Fruit fly (Drosophila melanogaster) whole organism, embryonic: Measurements from ENCODE around the gene CG4338.

Experiments
- Awh ChIP-seq: fragments of 200-800 bp; sonication (Bioruptor generic); IDR thresholded peaks from 2 replicates; pipeline ENCODE4, ENCODE4 v1.3.6; 2022; ENCODE audit warnings: missing biosample characterization, missing genetic modification characterization
- CG11247 ChIP-seq: fragments of 200-800 bp; sonication (Bioruptor generic); IDR thresholded peaks from 2 replicates; pipeline ENCODE4 v1.3.6; 2022; ENCODE audit warnings: missing biosample characterization, missing genetic modification characterization
- CG11398 ChIP-seq: fragments of 200-800 bp; sonication (Bioruptor generic); optimal IDR thresholded peaks from 2 replicates; lab custom pipeline; 2016; ENCODE audit warnings: missing biosample characterization, missing genetic modification characterization
- CG11456 ChIP-seq: fragments of 200-800 bp; sonication (Bioruptor generic); IDR thresholded peaks from 3 replicates; pipeline ENCODE4 v1.3.6; 2022; ENCODE audit warnings: missing biosample characterization, missing genetic modification characterization
- CG11504 ChIP-seq: fragments of 200-800 bp; sonication (Bioruptor generic); optimal IDR thresholded peaks from 3 replicates; lab custom pipeline; 2019; ENCODE audit warnings: missing biosample characterization, mild to moderate bottlenecking, missing genetic modification characterization, moderate library complexity
- CG12104 ChIP-seq: fragments of 200-800 bp; sonication (Bioruptor generic); optimal IDR thresholded peaks from 3 replicates; lab custom pipeline; 2016; ENCODE audit warnings: missing biosample characterization, missing genetic modification characterization
- CG12236 ChIP-seq: fragments of 200-800 bp; sonication (Bioruptor generic); optimal IDR thresholded peaks from 2 replicates; lab custom pipeline; 2016; ENCODE audit warnings: missing biosample characterization, missing genetic modification characterization
- CG12769 ChIP-seq: fragments of 200-800 bp; sonication (Bioruptor generic); optimal IDR thresholded peaks from 2 replicates; lab custom pipeline; 2019; ENCODE audit warnings: missing biosample characterization, mild to moderate bottlenecking, missing genetic modification characterization, moderate library complexity
- CG13894 ChIP-seq: fragments of 200-800 bp; sonication (Bioruptor generic); optimal IDR thresholded peaks from 3 replicates; lab custom pipeline; 2018; ENCODE audit warnings: missing biosample characterization, mild to moderate bottlenecking, missing genetic modification characterization, moderate library complexity
- CG14050 ChIP-seq: fragments of 200-800 bp; sonication (Bioruptor generic); IDR thresholded peaks from 3 replicates; pipeline ENCODE4 v1.3.6; 2022; ENCODE audit warnings: missing biosample characterization, missing genetic modification characterization
- CG2120 ChIP-seq: fragments of 200-800 bp; sonication (Bioruptor generic); optimal IDR thresholded peaks from 3 replicates; lab custom pipeline; 2016; ENCODE audit warnings: missing biosample characterization, missing genetic modification characterization
- CG30403 ChIP-seq: fragments of 200-800 bp; sonication (Bioruptor generic); optimal IDR thresholded peaks from 3 replicates; lab custom pipeline; 2016; ENCODE audit warnings: missing biosample characterization, missing genetic modification characterization
- CG30431 ChIP-seq: fragments of 200-800 bp; sonication (Bioruptor generic); optimal IDR thresholded peaks from 2 replicates; lab custom pipeline; 2017; ENCODE audit warnings: missing biosample characterization, missing genetic modification characterization
- CG31365 ChIP-seq: fragments of 200-800 bp; sonication (Bioruptor generic); optimal IDR thresholded peaks from 2 replicates; lab custom pipeline; 2018; ENCODE audit warnings: missing biosample characterization, mild to moderate bottlenecking, missing genetic modification characterization
- CG32767 ChIP-seq: fragments of 200-800 bp; sonication (Bioruptor generic); IDR thresholded peaks from 2 replicates; pipeline ENCODE4 v1.3.6; 2022; ENCODE audit warnings: missing biosample characterization, missing genetic modification characterization
- CG34224 ChIP-seq: fragments of 200-800 bp; sonication (Bioruptor generic); IDR thresholded peaks from 3 replicates; pipeline ENCODE4 v1.3.6; 2022; ENCODE audit warnings: missing biosample characterization, missing genetic modification characterization; ENCODE audit not compliant: partially characterized antibody
- CG4282 ChIP-seq: fragments of 200-800 bp; sonication (Bioruptor generic); optimal IDR thresholded peaks from 2 replicates; lab custom pipeline; 2016; ENCODE audit warnings: missing biosample characterization, missing genetic modification characterization
- CG4707 ChIP-seq: fragments of 200-800 bp; sonication (Bioruptor generic); optimal IDR thresholded peaks from 2 replicates; lab custom pipeline; 2018; ENCODE audit warnings: missing biosample characterization, mild to moderate bottlenecking, missing genetic modification characterization, moderate library complexity
- CG6254 ChIP-seq: fragments of 200-800 bp; sonication (Bioruptor generic); optimal IDR thresholded peaks from 3 replicates; lab custom pipeline; 2017; ENCODE audit warnings: mild to moderate bottlenecking, missing biosample characterization, missing genetic modification reagents, missing genetic modification characterization
- CG6813 ChIP-seq: fragments of 200-800 bp; sonication (Bioruptor generic); optimal IDR thresholded peaks from 2 replicates; lab custom pipeline; 2017; ENCODE audit warnings: missing biosample characterization, missing genetic modification characterization, mild to moderate bottlenecking, moderate library complexity, missing genetic modification reagents
- CG6854 ChIP-seq: fragments of 200-800 bp; sonication (Bioruptor generic); optimal IDR thresholded peaks from 3 replicates; lab custom pipeline; 2017; ENCODE audit warnings: missing biosample characterization, mild to moderate bottlenecking, missing genetic modification characterization
- CG7372 ChIP-seq: fragments of 200-800 bp; sonication (Bioruptor generic); IDR thresholded peaks from 2 replicates; pipeline ENCODE4 v1.3.6; 2022; ENCODE audit warnings: missing biosample characterization, missing genetic modification characterization
- CG7987 ChIP-seq: fragments of 200-800 bp; sonication (Bioruptor generic); optimal IDR thresholded peaks from 2 replicates; lab custom pipeline; 2018; ENCODE audit warnings: missing biosample characterization, mild to moderate bottlenecking, missing genetic modification characterization, moderate library complexity
- CG9817 ChIP-seq: fragments of 200-800 bp; sonication (Bioruptor generic); optimal IDR thresholded peaks from 2 replicates; lab custom pipeline; 2018; ENCODE audit warnings: missing biosample characterization, mild to moderate bottlenecking, missing genetic modification characterization, moderate library complexity
- Doc3 ChIP-seq: fragments of 200-800 bp; sonication (Bioruptor generic); IDR thresholded peaks from 3 replicates; pipeline ENCODE4 v1.3.6; 2022; ENCODE audit warnings: missing biosample characterization, missing genetic modification characterization; ENCODE audit not compliant: partially characterized antibody
- Hr51 ChIP-seq, 2 experiments: fragments of 200-800 bp; sonication (Bioruptor generic); optimal IDR thresholded peaks; 2 replicates in 1 of 2; 3 replicates in 1 of 2; lab custom pipeline; 2016 to 2018; ENCODE audit warnings: missing biosample characterization in 2 of 2, missing genetic modification characterization in 2 of 2, mild to moderate bottlenecking in 1 of 2, moderate library complexity in 1 of 2
- MBD-R2 ChIP-seq: fragments of 200-800 bp; sonication (Bioruptor generic); IDR thresholded peaks from 2 replicates; pipeline ENCODE4 v1.3.6; 2022; ENCODE audit warnings: missing biosample characterization, missing genetic modification characterization
- Max ChIP-seq: fragments of 200-800 bp; sonication (Bioruptor generic); optimal IDR thresholded peaks from 2 replicates; lab custom pipeline; 2016; ENCODE audit warnings: missing biosample characterization, mild to moderate bottlenecking, missing genetic modification characterization
- Med ChIP-seq: fragments of 200-800 bp; sonication (Bioruptor generic); peaks from one replicate; lab custom pipeline; 2016; ENCODE audit warnings: missing biosample characterization, missing genetic modification characterization, mild to moderate bottlenecking, inconsistent platforms, moderate library complexity
- Meics ChIP-seq: fragments of 200-800 bp; sonication (Bioruptor generic); optimal IDR thresholded peaks from 2 replicates; lab custom pipeline; 2017; ENCODE audit warnings: missing biosample characterization, mild to moderate bottlenecking, missing genetic modification characterization
- Nf-YC ChIP-seq: fragments of 200-800 bp; optimal IDR thresholded peaks from 3 replicates; lab custom pipeline; 2019; ENCODE audit warnings: missing biosample characterization, mild to moderate bottlenecking, missing genetic modification characterization, moderate library complexity
- Oaz ChIP-seq: fragments of 200-800 bp; sonication (Bioruptor generic); IDR thresholded peaks from 2 replicates; pipeline ENCODE4 v1.3.6; 2022; ENCODE audit warnings: missing biosample characterization, missing genetic modification characterization
- Oli ChIP-seq: fragments of 200-800 bp; sonication (Bioruptor generic); optimal IDR thresholded peaks from 2 replicates; lab custom pipeline; 2018; ENCODE audit warnings: missing biosample characterization, mild to moderate bottlenecking, missing genetic modification characterization, moderate library complexity
- Opbp ChIP-seq: fragments of 200-800 bp; sonication (Bioruptor generic); IDR thresholded peaks from 3 replicates; pipeline ENCODE4 v1.3.6; 2022; ENCODE audit warnings: missing biosample characterization, missing genetic modification characterization; ENCODE audit not compliant: partially characterized antibody
- Pdp1 ChIP-seq, 2 experiments: fragments of 200-800 bp; sonication (Bioruptor generic); optimal IDR thresholded peaks; 3 replicates each; lab custom pipeline; 2016; ENCODE audit warnings: missing biosample characterization in 2 of 2, missing genetic modification characterization in 2 of 2, mild to moderate bottlenecking in 1 of 2, moderate library complexity in 1 of 2
- Ptx1 ChIP-seq: fragments of 200-800 bp; sonication (Bioruptor generic); IDR thresholded peaks from 2 replicates; pipeline ENCODE4 v1.3.6; 2022; ENCODE audit warnings: missing biosample characterization, missing genetic modification characterization
- Rx ChIP-seq: fragments of 200-800 bp; sonication (Bioruptor generic); IDR thresholded peaks from 2 replicates; pipeline ENCODE4 v1.3.6; 2022; ENCODE audit warnings: missing biosample characterization, missing genetic modification characterization
- Side ChIP-seq: fragments of 200-800 bp; sonication (Bioruptor generic); optimal IDR thresholded peaks from 2 replicates; lab custom pipeline; 2016; ENCODE audit warnings: missing biosample characterization, missing genetic modification characterization
- Sin3A ChIP-seq: fragments of >200 bp; optimal IDR thresholded peaks from 2 replicates; lab custom pipeline; 2018
- ab ChIP-seq: fragments of 200-800 bp; sonication (Bioruptor generic); optimal IDR thresholded peaks from 2 replicates; lab custom pipeline; 2016; ENCODE audit warnings: missing biosample characterization, missing genetic modification characterization
- croc ChIP-seq: fragments of 200-800 bp; sonication (Bioruptor generic); conservative IDR thresholded peaks from 3 replicates; pipeline ENCODE4 v1.3.6; 2022; ENCODE audit warnings: missing biosample characterization, missing genetic modification characterization
- eyg ChIP-seq: fragments of 200-800 bp; sonication (Bioruptor generic); optimal IDR thresholded peaks from 3 replicates; lab custom pipeline; 2016; ENCODE audit warnings: missing biosample characterization, missing genetic modification characterization
- grn ChIP-seq: fragments of 200-800 bp; sonication (Bioruptor generic); optimal IDR thresholded peaks from 3 replicates; lab custom pipeline; 2017; ENCODE audit warnings: missing biosample characterization, missing genetic modification characterization
- gro ChIP-seq: fragments of 200-800 bp; sonication (Bioruptor generic); optimal IDR thresholded peaks from 2 replicates; lab custom pipeline; 2016; ENCODE audit warnings: missing biosample characterization, missing genetic modification characterization
- gt ChIP-seq: fragments of 200-800 bp; sonication (Bioruptor generic); IDR thresholded peaks from 2 replicates; pipeline ENCODE4 v1.3.6; 2022; ENCODE audit warnings: missing biosample characterization, missing genetic modification characterization
- pfk ChIP-seq: fragments of 200-800 bp; sonication (Bioruptor generic); optimal IDR thresholded peaks from 2 replicates; lab custom pipeline; 2018; ENCODE audit warnings: missing biosample characterization, mild to moderate bottlenecking, missing genetic modification characterization, moderate library complexity
- ranshi ChIP-seq: fragments of 200-800 bp; sonication (Bioruptor generic); IDR thresholded peaks from 2 replicates; pipeline ENCODE4 v1.3.6; 2022; ENCODE audit warnings: missing biosample characterization, missing genetic modification characterization
- sna ChIP-seq: fragments of 200-800 bp; sonication (Bioruptor generic); IDR thresholded peaks from 2 replicates; pipeline ENCODE4 v1.3.6; 2022; ENCODE audit warnings: missing biosample characterization, missing genetic modification characterization; ENCODE audit not compliant: partially characterized antibody
- sob ChIP-seq: fragments of 200-800 bp; sonication (Bioruptor generic); IDR thresholded peaks from 2 replicates; pipeline ENCODE4 v1.3.6; 2022; ENCODE audit warnings: missing biosample characterization, missing genetic modification characterization
- toy ChIP-seq: fragments of 200-800 bp; sonication (Bioruptor generic); IDR thresholded peaks from 2 replicates; pipeline ENCODE4 v1.3.6; 2022; ENCODE audit warnings: missing biosample characterization, missing genetic modification characterization
- ttk ChIP-seq: fragments of 200-800 bp; sonication (Bioruptor generic); IDR thresholded peaks from 2 replicates; pipeline ENCODE4 v2.1.2; 2022; ENCODE audit warnings: missing biosample characterization, missing genetic modification characterization

CG4338 gene

DNA sequence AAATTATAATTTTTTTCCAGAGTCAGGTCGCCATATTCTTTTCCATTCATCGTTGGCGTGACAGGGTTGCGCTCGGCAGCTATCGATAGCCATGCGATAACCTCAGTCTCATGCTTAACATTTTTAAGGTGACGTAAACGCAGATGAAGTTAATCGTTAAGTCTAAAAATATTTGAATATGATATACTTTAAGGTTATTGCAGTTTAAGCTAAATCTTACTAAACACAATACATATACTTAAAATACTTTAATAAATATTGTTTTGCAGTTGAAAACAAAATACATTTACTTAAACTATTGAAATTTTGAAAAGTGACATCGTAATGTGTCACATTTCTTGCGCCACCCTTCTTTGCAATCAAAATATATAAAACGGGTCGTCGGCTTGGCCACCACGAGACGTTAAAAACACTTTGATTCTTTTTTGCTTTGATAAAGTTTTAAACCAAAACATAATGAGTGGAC, at the start of gene CG4338, which contains the start of gene Cp190 (continued):
- TF ChIP-seq Pdp1 (GFP tag; optimal IDR thresholded peaks at IDR 0.05; lab: Kevin White, UChicago) (peak; percentile 94 to 95), CG30431 (GFP tag; lab: Kevin White, UChicago) (peak; percentile 95), Oli (peak; percentile 98), CG4707 (GFP tag; lab: Kevin White, UChicago) (peak; percentile 92), ab (no peak), ranshi (GFP tag; lab: Robert Waterston, UW) (peak; percentile 96), ttk (peak; percentile 96), eyg (GFP tag; lab: Kevin White, UChicago) (peak; percentile 78), CG4282 (GFP tag; lab: Kevin White, UChicago) (no peak), CG9817 (peak; percentile 99), Max (peak; percentile 98), CG12236 (GFP tag; lab: Kevin White, UChicago) (peak; percentile 79), Med (GFP tag; lab: Kevin White, UChicago) (peak; percentile 98), Side (peak; percentile 81), sob (GFP tag; lab: Robert Waterston, UW) (peak; percentile 96), Hr51 (GFP tag; optimal IDR thresholded peaks at IDR 0.05; lab: Kevin White, UChicago) (peak; percentile 94 to 98), CG13894 (tag; lab: Kevin White, UChicago) (peak; percentile 98), CG2120 (GFP tag; lab: Kevin White, UChicago) (peak; percentile 97), gro (peak; percentile 87), CG31365 (tag; lab: Kevin White, UChicago) (peak; percentile 85), CG6254 (peak; percentile 93), Doc3 (GFP tag; lab: Robert Waterston, UW) (peak; percentile 61; the same call in 2 of the 3 replicates), CG6813 (GFP tag; lab: Kevin White, UChicago) (peak; percentile 94), MBD-R2 (peak; percentile 98), CG12104 (GFP tag; lab: Kevin White, UChicago) (peak; percentile 98), CG30403 (GFP tag; lab: Kevin White, UChicago) (peak; percentile 99), Nf-YC (peak; percentile 94), grn (GFP tag; lab: Kevin White, UChicago) (no peak), Awh (GFP tag; lab: Robert Waterston, UW) (peak; percentile 94), CG11398 (GFP tag; lab: Kevin White, UChicago) (peak; percentile 74), CG7987 (GFP tag; lab: Kevin White, UChicago) (peak; percentile 87), Sin3A (peak; percentile 89), Opbp (GFP tag; lab: Robert Waterston, UW) (peak; percentile 80), CG34224 (GFP tag; lab: Robert Waterston, UW) (peak; percentile 37; the same call in 2 of the 3 replicates), Meics (peak; percentile 98), CG14050 (peak; percentile 91), CG12769 (tag; lab: Kevin White, UChicago) (peak; percentile 97), Ptx1 (peak; percentile 98), CG11247 (GFP tag; lab: Robert Waterston, UW) (peak; percentile 95), CG11504 (tag; lab: Kevin White, UChicago) (peak; percentile 97), CG32767 (GFP tag; lab: Robert Waterston, UW) (peak; percentile 96), Rx (peak; percentile 89), croc (GFP tag; lab: Robert Waterston, UW) (peak; percentile 97), sna (no peak; the same call in 1 of the 2 replicates), CG11456 (GFP tag; lab: Robert Waterston, UW) (peak; percentile 95), CG7372 (GFP tag; lab: Robert Waterston, UW) (peak; percentile 98), CG6854 (peak; percentile 95), gt (GFP tag; lab: Robert Waterston, UW) (peak; percentile 91), Oaz (peak; percentile 90), toy (GFP tag; lab: Robert Waterston, UW) (peak; percentile 89), pfk (GFP tag; lab: Kevin White, UChicago) (peak; percentile 70)
